Worm (Caenorhabditis elegans) whole organism, L2 larva: ENCODE data around the gene ndx-3.

Experiments used
- C34F6.9 ChIP-seq: fragments of 150-350 bp; optimal IDR thresholded peaks from 2 replicates; lab custom pipeline; 2014; ENCODE audit warnings: missing biosample characterization, missing genetic modification characterization
- F13H6.1 ChIP-seq: sonication (generic microtip); optimal IDR thresholded peaks from 2 replicates; lab custom pipeline; 2016; ENCODE audit warnings: missing genetic modification characterization, missing compliant biosample characterization
- ZK546.5 ChIP-seq: sonication (generic microtip); optimal IDR thresholded peaks from 2 replicates; lab custom pipeline; 2017; ENCODE audit warnings: missing biosample characterization, missing genetic modification characterization
- alr-1 ChIP-seq: fragments of 150-350 bp; optimal IDR thresholded peaks from 2 replicates; lab custom pipeline; 2014; ENCODE audit warnings: missing biosample characterization, missing genetic modification characterization
- blmp-1 ChIP-seq: sonication (generic microtip); optimal IDR thresholded peaks from 2 replicates; lab custom pipeline; 2017; ENCODE audit warnings: missing genetic modification characterization, mild to moderate bottlenecking, missing compliant biosample characterization, antibody characterized with exemption, moderate library complexity; ENCODE audit not compliant: insufficient read depth
- ceh-16 ChIP-seq: fragments of 150-350 bp; optimal IDR thresholded peaks from 2 replicates; lab custom pipeline; 2014; ENCODE audit warnings: missing biosample characterization, missing genetic modification characterization
- ceh-82 ChIP-seq: fragments of 150-350 bp; optimal IDR thresholded peaks from 2 replicates; lab custom pipeline; 2014; ENCODE audit warnings: missing biosample characterization, missing genetic modification characterization
- crh-2 ChIP-seq: sonication (generic microtip); optimal IDR thresholded peaks from 2 replicates; lab custom pipeline; 2017; ENCODE audit warnings: missing biosample characterization, missing genetic modification characterization
- egl-27 ChIP-seq: sonication (generic microtip); optimal IDR thresholded peaks from 3 replicates; lab custom pipeline; 2017; ENCODE audit warnings: missing biosample characterization, missing genetic modification reagents, missing genetic modification characterization
- elt-1 ChIP-seq: fragments of 150-350 bp; optimal IDR thresholded peaks from 2 replicates; lab custom pipeline; 2014; ENCODE audit warnings: missing biosample characterization, missing genetic modification characterization
- elt-3 ChIP-seq: sonication (generic microtip); optimal IDR thresholded peaks from 2 replicates; lab custom pipeline; 2017; ENCODE audit warnings: missing biosample characterization, missing genetic modification characterization
- fos-1 ChIP-seq: fragments of 150-350 bp; optimal IDR thresholded peaks from 2 replicates; lab custom pipeline; 2014; ENCODE audit warnings: missing biosample characterization, missing genetic modification characterization
- gmeb-1 ChIP-seq: fragments of 150-350 bp; optimal IDR thresholded peaks from 2 replicates; lab custom pipeline; 2014; ENCODE audit warnings: missing biosample characterization, missing genetic modification characterization
- lin-13 ChIP-seq: fragments of 150-350 bp; optimal IDR thresholded peaks from 2 replicates; lab custom pipeline; 2014; ENCODE audit warnings: missing biosample characterization, missing genetic modification reagents, missing genetic modification characterization
- lin-39 ChIP-seq: fragments of 150-350 bp; optimal IDR thresholded peaks from 2 replicates; lab custom pipeline; 2014; ENCODE audit warnings: missing biosample characterization, missing genetic modification reagents, missing genetic modification characterization
- lsy-2 ChIP-seq, 2 experiments: fragments of 150-350 bp in 1 of 2; sonication (generic microtip) in 1 of 2; optimal IDR thresholded peaks; 2 replicates each; lab custom pipeline; 2014 to 2017; ENCODE audit warnings: missing biosample characterization in 2 of 2, missing genetic modification characterization in 2 of 2
- mab-5 ChIP-seq: fragments of 150-350 bp; optimal IDR thresholded peaks from 2 replicates; lab custom pipeline; 2014; ENCODE audit warnings: missing biosample characterization, missing genetic modification characterization
- mbf-1 ChIP-seq: sonication (generic microtip); optimal IDR thresholded peaks from 2 replicates; lab custom pipeline; 2017; ENCODE audit warnings: missing biosample characterization, missing genetic modification characterization
- mdl-1 ChIP-seq, 2 experiments: fragments of 150-350 bp in 1 of 2; sonication (generic microtip) in 1 of 2; optimal IDR thresholded peaks; 2 replicates each; lab custom pipeline; 2017; ENCODE audit warnings: missing biosample characterization in 2 of 2, missing genetic modification characterization in 2 of 2
- nhr-10 ChIP-seq: sonication (generic microtip); optimal IDR thresholded peaks from 2 replicates; lab custom pipeline; 2017; ENCODE audit warnings: missing biosample characterization, missing genetic modification characterization
- nhr-11 ChIP-seq: fragments of 150-350 bp; optimal IDR thresholded peaks from 2 replicates; lab custom pipeline; 2014; ENCODE audit warnings: missing biosample characterization, missing genetic modification characterization
- nhr-12 ChIP-seq: fragments of 150-350 bp; optimal IDR thresholded peaks from 2 replicates; lab custom pipeline; 2014; ENCODE audit warnings: missing biosample characterization, missing genetic modification characterization
- nhr-129 ChIP-seq: fragments of 150-350 bp; optimal IDR thresholded peaks from 2 replicates; lab custom pipeline; 2014; ENCODE audit warnings: missing biosample characterization, missing genetic modification characterization
- nhr-21 ChIP-seq: fragments of 150-350 bp; optimal IDR thresholded peaks from 2 replicates; lab custom pipeline; 2014; ENCODE audit warnings: missing biosample characterization, missing genetic modification characterization
- nhr-237 ChIP-seq: fragments of 150-350 bp; optimal IDR thresholded peaks from 2 replicates; lab custom pipeline; 2014; ENCODE audit warnings: missing biosample characterization, missing genetic modification characterization
- nhr-25 ChIP-seq: fragments of 150-350 bp; sonication (generic microtip); optimal IDR thresholded peaks from 3 replicates; lab custom pipeline; 2014; ENCODE audit warnings: missing biosample characterization, missing genetic modification characterization
- nhr-6 ChIP-seq: fragments of 150-350 bp; optimal IDR thresholded peaks from 2 replicates; lab custom pipeline; 2014; ENCODE audit warnings: missing biosample characterization, missing genetic modification characterization
- nhr-77 ChIP-seq: fragments of 150-350 bp; optimal IDR thresholded peaks from 2 replicates; lab custom pipeline; 2014; ENCODE audit warnings: missing biosample characterization, missing genetic modification characterization
- peb-1 ChIP-seq: fragments of 150-350 bp; optimal IDR thresholded peaks from 2 replicates; lab custom pipeline; 2014; ENCODE audit warnings: missing biosample characterization, missing genetic modification characterization
- sma-3 ChIP-seq: sonication (generic microtip); optimal IDR thresholded peaks from 2 replicates; lab custom pipeline; 2016; ENCODE audit warnings: missing genetic modification reagents, missing genetic modification characterization, missing compliant biosample characterization
- sma-9 ChIP-seq, 2 experiments: fragments of 150-350 bp in 1 of 2; sonication (generic microtip) in 1 of 2; optimal IDR thresholded peaks; 2 replicates each; lab custom pipeline; 2014 to 2016; ENCODE audit warnings: missing genetic modification characterization in 2 of 2, mild to moderate bottlenecking in 1 of 2, missing biosample characterization in 1 of 2, missing compliant biosample characterization in 1 of 2, missing genetic modification reagents in 1 of 2, moderate library complexity in 1 of 2
- unc-55 ChIP-seq: fragments of 150-350 bp; sonication (generic microtip); optimal IDR thresholded peaks from 3 replicates; lab custom pipeline; 2014; ENCODE audit warnings: missing biosample characterization, missing genetic modification reagents, missing genetic modification characterization
- zag-1 ChIP-seq: fragments of 150-350 bp; optimal IDR thresholded peaks from 2 replicates; lab custom pipeline; 2014; ENCODE audit warnings: missing biosample characterization, missing genetic modification characterization
- ztf-1 ChIP-seq: fragments of 200-800 bp; sonication (Bioruptor generic); conservative IDR thresholded peaks from 2 replicates; pipeline ENCODE4 v1.3.6; 2022; ENCODE audit warnings: missing genetic modification characterization, missing compliant biosample characterization
- ztf-11 ChIP-seq: sonication (generic microtip); optimal IDR thresholded peaks from 2 replicates; lab custom pipeline; 2017; ENCODE audit warnings: missing biosample characterization, missing genetic modification characterization

The ndx-3 gene

ce11 chrII:4918501-4919021, 34.8 kb upstream of the ndx-3 start:
- TF ChIP-seq egl-27 (tag; lab: Kevin White, UChicago) (no peak), blmp-1 (tag; lab: Kevin White, UChicago) (no peak), unc-55 (GFP tag; lab: Kevin White, UChicago) (no peak), lin-39 (no peak), elt-3 (tag; lab: Kevin White, UChicago) (no peak), lin-13 (no peak), zag-1 (tag; lab: Kevin White, UChicago) (no peak), sma-9 (GFP tag; optimal IDR thresholded peaks at IDR 0.05; lab: Kevin White, UChicago) (peak; percentile 3), sma-9 (tag; optimal IDR thresholded peaks at IDR 0.05; lab: Kevin White, UChicago) (no peak), nhr-10 (no peak), lsy-2 (tag; optimal IDR thresholded peaks at IDR 0.05; lab: Kevin White, UChicago) (no peak), mdl-1 (tag; optimal IDR thresholded peaks at IDR 0.05; lab: Kevin White, UChicago) (no peak), ZK546.5 (tag; lab: Kevin White, UChicago) (no peak), crh-2 (tag; lab: Kevin White, UChicago) (no peak), mbf-1 (tag; lab: Kevin White, UChicago) (no peak), nhr-21 (no peak), fos-1 (tag; lab: Kevin White, UChicago) (no peak), nhr-25 (tag; lab: Kevin White, UChicago) (peak; percentile 43), peb-1 (tag; lab: Kevin White, UChicago) (no peak), nhr-6 (tag; lab: Kevin White, UChicago) (no peak), sma-3 (GFP tag; lab: Kevin White, UChicago) (peak; percentile 65), nhr-11 (tag; lab: Kevin White, UChicago) (no peak), elt-1 (tag; lab: Kevin White, UChicago) (no peak), ceh-82 (tag; lab: Kevin White, UChicago) (no peak)

ce11 chrII:4920608-4921007, 32.8 kb upstream of the ndx-3 start:
- TF ChIP-seq gmeb-1, result no peak
- TF ChIP-seq ceh-82 (tag; lab: Kevin White, UChicago), result no peak
- no peak for TF ChIP-seq C34F6.9 (tag; lab: Kevin White, UChicago)
- TF ChIP-seq nhr-237 (tag; lab: Kevin White, UChicago), result no peak
- TF ChIP-seq fos-1 (tag; lab: Kevin White, UChicago), result peak; percentile 62
- TF ChIP-seq sma-3 (GFP tag; lab: Kevin White, UChicago), result peak; percentile 18
- TF ChIP-seq ZK546.5 (tag; lab: Kevin White, UChicago), result no peak
- TF ChIP-seq nhr-129 (tag; lab: Kevin White, UChicago), result no peak
- no peak for TF ChIP-seq elt-3 (tag; lab: Kevin White, UChicago)
- TF ChIP-seq mbf-1 (tag; lab: Kevin White, UChicago), result no peak
- TF ChIP-seq alr-1 (tag; lab: Kevin White, UChicago), result no peak
- no peak for TF ChIP-seq mab-5 (tag; lab: Kevin White, UChicago)
- no peak for TF ChIP-seq lin-39
- no peak for TF ChIP-seq crh-2 (tag; lab: Kevin White, UChicago)
- no peak for TF ChIP-seq lsy-2 (tag; optimal IDR thresholded peaks at IDR 0.05; lab: Kevin White, UChicago)

ce11 chrII:4924729-4925128, 28.7 kb upstream of the ndx-3 start:
- TF ChIP-seq crh-2 (tag; lab: Kevin White, UChicago) (no peak), nhr-77 (tag; lab: Kevin White, UChicago) (no peak), egl-27 (tag; lab: Kevin White, UChicago) (no peak), nhr-11 (tag; lab: Kevin White, UChicago) (no peak), sma-3 (GFP tag; lab: Kevin White, UChicago) (no peak), nhr-12 (tag; lab: Kevin White, UChicago) (no peak), ceh-16 (tag; lab: Kevin White, UChicago) (no peak), nhr-237 (tag; lab: Kevin White, UChicago) (no peak), lin-39 (no peak), peb-1 (tag; lab: Kevin White, UChicago) (no peak)

- TF ChIP-seq fos-1 (tag; lab: Kevin White, UChicago) (peak; percentile 93), sma-9 (GFP tag; optimal IDR thresholded peaks at IDR 0.05; lab: Kevin White, UChicago) (peak; percentile 93), sma-9 (tag; optimal IDR thresholded peaks at IDR 0.05; lab: Kevin White, UChicago) (no peak), crh-2 (tag; lab: Kevin White, UChicago) (peak; percentile 95), gmeb-1 (peak; percentile 9), sma-3 (GFP tag; lab: Kevin White, UChicago) (peak; percentile 10), ztf-1 (GFP tag; lab: Robert Waterston, UW) (no peak), nhr-129 (tag; lab: Kevin White, UChicago) (no peak), mdl-1 (tag; optimal IDR thresholded peaks at IDR 0.05; lab: Kevin White, UChicago) (peak in 1 of 2 experiments; percentile 47), ceh-16 (tag; lab: Kevin White, UChicago) (no peak), F13H6.1 (tag; lab: Kevin White, UChicago) (peak; percentile 62), ztf-11 (no peak)
- TF ChIP-seq, all 48 proteins: peak for 7
These were observed 28.1 kb upstream of the ndx-3 start, which contains the start of gene aagr-2 for ce11 chrII:4925198-4925764. Gene aagr-2 (minus strand): TSS chrII:4925248.
